Worm (Caenorhabditis elegans): ENCODE measurements around the gene F44E7.4.

Gene F44E7.4

ce11 chrV:5822968-5823367 is 46.2 kb upstream of the F44E7.4 start (continued):
- TF ChIP-seq tbx-2 (tag; optimal IDR thresholded peaks at IDR 0.05) (peak; percentile 44), zag-1 (tag; optimal IDR thresholded peaks at IDR 0.05) (no peak), pag-3 (tag; optimal IDR thresholded peaks at IDR 0.05; ENCODE audit: borderline replicate concordance, insufficient read depth) (no peak), snpc-4 (tag; optimal IDR thresholded peaks at IDR 0.05) (no peak), ztf-4 (tag; optimal IDR thresholded peaks at IDR 0.05) (no peak), tlp-1 (tag; optimal IDR thresholded peaks at IDR 0.05) (no peak), blmp-1 (tag; optimal IDR thresholded peaks at IDR 0.05) (peak; percentile 98), C34B4.2 (tag; optimal IDR thresholded peaks at IDR 0.05) (no peak), egl-13 (tag; optimal IDR thresholded peaks at IDR 0.05) (no peak), skn-1 (tag; optimal IDR thresholded peaks at IDR 0.05) (no peak), elt-2 (tag; optimal IDR thresholded peaks at IDR 0.05) (peak; percentile 10), xbp-1 (tag; optimal IDR thresholded peaks at IDR 0.05) (no peak), dsc-1 (tag; optimal IDR thresholded peaks at IDR 0.05) (no peak), elt-3 (tag; optimal IDR thresholded peaks at IDR 0.05) (peak in 4 of 6 experiments; percentile 60 to 92 (median 87)), isw-1 (GFP tag; IDR thresholded peaks at IDR 0.05) (no peak), rnt-1 (tag; optimal IDR thresholded peaks at IDR 0.05) (no peak)

ce11 chrV:5821451-5822143 is 44.8 kb upstream of the F44E7.4 start:
- no peak for TF ChIP-seq dsc-1 (tag; optimal IDR thresholded peaks at IDR 0.05)
- no peak for TF ChIP-seq elt-3 (tag; optimal IDR thresholded peaks at IDR 0.05)
- TF ChIP-seq blmp-1 (tag; optimal IDR thresholded peaks at IDR 0.05): no peak
- peak; percentile 21 for TF ChIP-seq jun-1 (tag; optimal IDR thresholded peaks at IDR 0.05)
- no peak for TF ChIP-seq fkh-10 (GFP tag; optimal IDR thresholded peaks at IDR 0.05)
- TF ChIP-seq mab-9 (GFP tag; IDR thresholded peaks at IDR 0.05): no peak
- TF ChIP-seq nhr-76 (tag; optimal IDR thresholded peaks at IDR 0.05): no peak
- TF ChIP-seq pqm-1 (tag; optimal IDR thresholded peaks at IDR 0.05): peak; percentile 99
- TF ChIP-seq vab-15 (tag; optimal IDR thresholded peaks at IDR 0.05): no peak
- peak; percentile 96 for TF ChIP-seq elt-2 (tag; optimal IDR thresholded peaks at IDR 0.05)
- TF ChIP-seq nhr-85 (tag): peak; percentile 72
- TF ChIP-seq lin-13 (GFP tag; optimal IDR thresholded peaks at IDR 0.05): no peak
- no peak for TF ChIP-seq ztf-11 (tag; optimal IDR thresholded peaks at IDR 0.05)
- TF ChIP-seq lin-14 (GFP tag; optimal IDR thresholded peaks at IDR 0.05): peak; percentile 5
- no peak for TF ChIP-seq dpl-1 (GFP tag; optimal IDR thresholded peaks at IDR 0.05)
- no peak for TF ChIP-seq sox-4 (tag; optimal IDR thresholded peaks at IDR 0.05)
- no peak for TF ChIP-seq unc-30 (tag; optimal IDR thresholded peaks at IDR 0.05)
- TF ChIP-seq grh-1 (GFP tag; IDR thresholded peaks at IDR 0.05): no peak
- peak; percentile 23 for TF ChIP-seq nhr-71 (tag; optimal IDR thresholded peaks at IDR 0.05)
- no peak for TF ChIP-seq C34B4.2 (tag; optimal IDR thresholded peaks at IDR 0.05)
- TF ChIP-seq efl-1 (optimal IDR thresholded peaks at IDR 0.05): no peak
- no peak for TF ChIP-seq efl-1 (GFP tag; optimal IDR thresholded peaks at IDR 0.05 in 1 of 2)
- TF ChIP-seq sptf-1 (tag; optimal IDR thresholded peaks at IDR 0.05): no peak
- no peak for TF ChIP-seq ceh-8 (GFP tag; optimal IDR thresholded peaks at IDR 0.05)
- no peak for TF ChIP-seq ceh-88 (GFP tag; IDR thresholded peaks at IDR 0.05)
- no peak for TF ChIP-seq mdl-1 (tag; optimal IDR thresholded peaks at IDR 0.05)
- no peak for TF ChIP-seq sup-37 (GFP tag; optimal IDR thresholded peaks at IDR 0.05)
- no peak for TF ChIP-seq tbx-2 (tag; optimal IDR thresholded peaks at IDR 0.05)
- no peak for TF ChIP-seq pag-3 (tag; optimal IDR thresholded peaks at IDR 0.05; ENCODE audit: borderline replicate concordance, insufficient read depth)
- TF ChIP-seq nhr-19 (GFP tag; conservative IDR thresholded peaks at IDR 0.05): no peak; the same call in 1 of the 2 replicates
- TF ChIP-seq zag-1 (tag; optimal IDR thresholded peaks at IDR 0.05): no peak
- TF ChIP-seq lin-39 (tag; optimal IDR thresholded peaks at IDR 0.05): no peak
- no peak for TF ChIP-seq xbp-1 (tag; optimal IDR thresholded peaks at IDR 0.05)
- TF ChIP-seq pax-3 (tag; optimal IDR thresholded peaks at IDR 0.05): no peak
- TF ChIP-seq ceh-90 (tag; optimal IDR thresholded peaks at IDR 0.05): no peak
- no peak for TF ChIP-seq egl-13 (tag; optimal IDR thresholded peaks at IDR 0.05)
- no peak for TF ChIP-seq hpl-2 (GFP tag; optimal IDR thresholded peaks at IDR 0.05)
- TF ChIP-seq skn-1 (tag; optimal IDR thresholded peaks at IDR 0.05): no peak
- no peak for TF ChIP-seq fos-1 (tag; optimal IDR thresholded peaks at IDR 0.05)
- TF ChIP-seq ces-1 (GFP tag; optimal IDR thresholded peaks at IDR 0.05): no peak
- TF ChIP-seq snu-23 (GFP tag; optimal IDR thresholded peaks at IDR 0.05): no peak
- no peak for TF ChIP-seq nhr-28 (tag; optimal IDR thresholded peaks at IDR 0.05)
- TF ChIP-seq hlh-4 (tag; optimal IDR thresholded peaks at IDR 0.05): no peak
- TF ChIP-seq efl-3 (GFP tag; optimal IDR thresholded peaks at IDR 0.05): no peak

All from whole organism, L1 larva.